Worm (Caenorhabditis elegans) whole organism, L4 larva: Measurements from ENCODE around the gene try-1.

Experiments used
- D1046.2 ChIP-seq: fragments of 200-800 bp; sonication (Bioruptor generic); IDR thresholded peaks from 2 replicates; pipeline ENCODE4 v1.3.6; 2022; ENCODE audit warnings: missing genetic modification characterization, missing compliant biosample characterization
- F37D6.2 ChIP-seq: sonication (generic microtip); optimal IDR thresholded peaks from 2 replicates; lab custom pipeline; 2016; ENCODE audit warnings: mild to moderate bottlenecking, missing genetic modification characterization, missing compliant biosample characterization
- T20F7.1 ChIP-seq: fragments of 200-800 bp; sonication (Bioruptor generic); optimal IDR thresholded peaks from 2 replicates; lab custom pipeline; 2018; ENCODE audit warnings: mild to moderate bottlenecking, missing genetic modification characterization, missing compliant biosample characterization
- T26A8.4 ChIP-seq: fragments of 200-800 bp; sonication (Bioruptor generic); IDR thresholded peaks from 2 replicates; pipeline ENCODE4 v1.3.6; 2022; ENCODE audit warnings: missing genetic modification characterization, missing compliant biosample characterization
- Y105C5A.15 ChIP-seq: fragments of 200-800 bp; sonication (Bioruptor generic); IDR thresholded peaks from 2 replicates; pipeline ENCODE4 v1.3.6; 2022; ENCODE audit warnings: missing genetic modification characterization, missing compliant biosample characterization
- Y5F2A.4 ChIP-seq: fragments of 200-800 bp; sonication (Bioruptor generic); optimal IDR thresholded peaks from 2 replicates; lab custom pipeline; 2018; ENCODE audit warnings: mild to moderate bottlenecking, missing genetic modification characterization, missing compliant biosample characterization
- ZK337.2 ChIP-seq: fragments of 200-800 bp; sonication (Bioruptor generic); IDR thresholded peaks from 2 replicates; pipeline ENCODE4 v1.3.6; 2022; ENCODE audit warnings: missing genetic modification reagents, missing genetic modification characterization, missing compliant biosample characterization
- aly-2 ChIP-seq: sonication (generic microtip); optimal IDR thresholded peaks from 2 replicates; lab custom pipeline; 2018; ENCODE audit warnings: missing biosample characterization, missing genetic modification characterization
- ama-1 ChIP-seq: fragments of 150-350 bp; optimal IDR thresholded peaks from 2 replicates; lab custom pipeline; 2014; ENCODE audit warnings: inconsistent platforms, mixed read lengths
- arid-1 ChIP-seq: fragments of 200-800 bp; sonication (Bioruptor generic); conservative IDR thresholded peaks from 2 replicates; pipeline ENCODE4 v1.3.6; 2022; ENCODE audit warnings: missing genetic modification reagents, missing genetic modification characterization, missing compliant biosample characterization
- ceh-20 ChIP-seq: fragments of 200-800 bp; sonication (Bioruptor generic); IDR thresholded peaks from 2 replicates; pipeline ENCODE4 v1.3.6; 2022; ENCODE audit warnings: missing genetic modification reagents, missing genetic modification characterization, missing compliant biosample characterization
- ceh-32 ChIP-seq: sonication (generic microtip); optimal IDR thresholded peaks from 2 replicates; lab custom pipeline; 2016; ENCODE audit warnings: mild to moderate bottlenecking, missing genetic modification characterization, missing compliant biosample characterization; ENCODE audit not compliant: poor library complexity
- ceh-44 ChIP-seq: fragments of 200-800 bp; sonication (Bioruptor generic); IDR thresholded peaks from 2 replicates; pipeline ENCODE4 v1.3.6; 2022; ENCODE audit warnings: missing genetic modification reagents, missing genetic modification characterization, missing compliant biosample characterization
- ceh-62 ChIP-seq: sonication (generic microtip); optimal IDR thresholded peaks from 2 replicates; lab custom pipeline; 2017; ENCODE audit warnings: missing biosample characterization, missing genetic modification characterization
- cey-2 ChIP-seq: sonication (generic microtip); optimal IDR thresholded peaks from 3 replicates; lab custom pipeline; 2017; ENCODE audit warnings: missing genetic modification characterization, mild to moderate bottlenecking, missing compliant biosample characterization, antibody characterized with exemption, borderline replicate concordance; ENCODE audit not compliant: insufficient read depth
- ctbp-1 ChIP-seq: fragments of 200-800 bp; sonication (Bioruptor generic); IDR thresholded peaks from 2 replicates; pipeline ENCODE4 v1.3.6; 2022; ENCODE audit warnings: missing genetic modification reagents, missing genetic modification characterization, missing compliant biosample characterization
- daf-12 ChIP-seq: fragments of 150-350 bp; optimal IDR thresholded peaks from 2 replicates; lab custom pipeline; 2014; ENCODE audit warnings: missing biosample characterization, missing genetic modification reagents, missing genetic modification characterization
- daf-16 ChIP-seq, 3 experiments: sonication (generic microtip); optimal IDR thresholded peaks; 2 replicates each; lab custom pipeline; 2016 to 2017; ENCODE audit warnings: missing genetic modification characterization in 3 of 3, missing genetic modification reagents in 3 of 3, mild to moderate bottlenecking in 2 of 3, missing compliant biosample characterization in 2 of 3, missing biosample characterization in 1 of 3, moderate library complexity in 1 of 3
- daf-8 ChIP-seq: fragments of 200-800 bp; sonication (Bioruptor generic); IDR thresholded peaks from 2 replicates; pipeline ENCODE4 v1.3.6; 2022; ENCODE audit warnings: missing genetic modification characterization, missing compliant biosample characterization
- dpl-1 ChIP-seq: fragments of 150-350 bp; optimal IDR thresholded peaks from 2 replicates; lab custom pipeline; 2014; ENCODE audit warnings: missing biosample characterization, missing genetic modification reagents, missing genetic modification characterization
- duxl-1 ChIP-seq: sonication (generic microtip); optimal IDR thresholded peaks from 2 replicates; lab custom pipeline; 2016; ENCODE audit warnings: mild to moderate bottlenecking, missing genetic modification characterization, moderate library complexity, missing compliant biosample characterization; ENCODE audit not compliant: poor library complexity
- dve-1 ChIP-seq: sonication (generic microtip); optimal IDR thresholded peaks from 2 replicates; lab custom pipeline; 2017; ENCODE audit warnings: antibody characterized with exemption, mild to moderate bottlenecking, missing genetic modification characterization, missing compliant biosample characterization; ENCODE audit not compliant: insufficient read depth
- egl-27 ChIP-seq: sonication (generic microtip); optimal IDR thresholded peaks from 3 replicates; lab custom pipeline; 2017; ENCODE audit warnings: missing biosample characterization, missing genetic modification reagents, missing genetic modification characterization
- fos-1 ChIP-seq: fragments of 150-350 bp; optimal IDR thresholded peaks from 2 replicates; lab custom pipeline; 2014; ENCODE audit warnings: missing biosample characterization, missing genetic modification characterization
- gei-8 ChIP-seq: fragments of 200-800 bp; sonication (Bioruptor generic); optimal IDR thresholded peaks from 2 replicates; lab custom pipeline; 2018; ENCODE audit warnings: mild to moderate bottlenecking, missing genetic modification characterization, missing compliant biosample characterization
- hmg-1.1 ChIP-seq: fragments of 200-800 bp; sonication (Bioruptor generic); IDR thresholded peaks from 2 replicates; pipeline ENCODE4 v1.3.6; 2022; ENCODE audit warnings: missing genetic modification reagents, missing genetic modification characterization, missing compliant biosample characterization
- lim-7 ChIP-seq: fragments of 200-800 bp; sonication (Bioruptor generic); IDR thresholded peaks from 2 replicates; pipeline ENCODE4 v1.3.6; 2022; ENCODE audit warnings: missing genetic modification characterization, missing compliant biosample characterization
- lin-15B ChIP-seq: fragments of 150-350 bp; sonication (generic microtip); optimal IDR thresholded peaks from 3 replicates; lab custom pipeline; 2014; ENCODE audit warnings: missing biosample characterization, missing genetic modification characterization
- lin-29 ChIP-seq: fragments of 200-800 bp; sonication (Bioruptor generic); IDR thresholded peaks from 2 replicates; pipeline ENCODE4 v1.3.6; 2022; ENCODE audit warnings: missing genetic modification reagents, missing genetic modification characterization, missing compliant biosample characterization
- lin-38 ChIP-seq: fragments of 200-800 bp; sonication (Bioruptor generic); IDR thresholded peaks from 2 replicates; pipeline ENCODE4 v1.3.6; 2022; ENCODE audit warnings: missing genetic modification reagents, missing genetic modification characterization, missing compliant biosample characterization
- lin-39 ChIP-seq: fragments of 150-350 bp; optimal IDR thresholded peaks from 2 replicates; lab custom pipeline; 2014; ENCODE audit warnings: missing biosample characterization, missing genetic modification reagents, missing genetic modification characterization
- madf-9 ChIP-seq: fragments of 200-800 bp; sonication (Bioruptor generic); conservative IDR thresholded peaks from 2 replicates; pipeline ENCODE4 v1.3.6; 2022; ENCODE audit warnings: missing genetic modification reagents, missing genetic modification characterization, missing compliant biosample characterization
- mep-1 ChIP-seq: fragments of 150-350 bp; sonication (generic microtip); optimal IDR thresholded peaks from 3 replicates; lab custom pipeline; 2014; ENCODE audit warnings: missing biosample characterization, missing genetic modification characterization
- mes-2 ChIP-seq: sonication (generic microtip); optimal IDR thresholded peaks from 2 replicates; lab custom pipeline; 2016; ENCODE audit warnings: missing genotype, mild to moderate bottlenecking, missing genetic modification characterization, missing compliant biosample characterization; ENCODE audit not compliant: poor library complexity, severe bottlenecking
- mxl-3 ChIP-seq: fragments of 200-800 bp; sonication (Bioruptor generic); optimal IDR thresholded peaks from 2 replicates; lab custom pipeline; 2018; ENCODE audit warnings: mild to moderate bottlenecking, missing genetic modification characterization, missing compliant biosample characterization
- nhr-11 ChIP-seq: fragments of 150-350 bp; optimal IDR thresholded peaks from 2 replicates; lab custom pipeline; 2014; ENCODE audit warnings: missing biosample characterization, missing genetic modification characterization
- nhr-28 ChIP-seq: fragments of 150-350 bp; optimal IDR thresholded peaks from 2 replicates; lab custom pipeline; 2014; ENCODE audit warnings: missing biosample characterization, missing genetic modification characterization
- nhr-41 ChIP-seq: fragments of 200-800 bp; sonication (Bioruptor generic); IDR thresholded peaks from 2 replicates; pipeline ENCODE4 v1.3.6; 2022; ENCODE audit warnings: missing genetic modification reagents, missing genetic modification characterization, missing compliant biosample characterization
- nhr-48 ChIP-seq: sonication (generic microtip); optimal IDR thresholded peaks from 2 replicates; lab custom pipeline; 2016; ENCODE audit warnings: mild to moderate bottlenecking, missing genetic modification characterization, missing compliant biosample characterization
- nhr-76 ChIP-seq: fragments of 150-350 bp; optimal IDR thresholded peaks from 2 replicates; lab custom pipeline; 2014; ENCODE audit warnings: missing biosample characterization, missing genetic modification characterization
- nhr-77 ChIP-seq: fragments of 150-350 bp; optimal IDR thresholded peaks from 2 replicates; lab custom pipeline; 2014; ENCODE audit warnings: missing biosample characterization, missing genetic modification characterization
- pha-4 ChIP-seq, 2 experiments: fragments of 150-350 bp in 1 of 2; fragments of 200-800 bp in 1 of 2; sonication (Bioruptor generic) in 1 of 2; IDR thresholded peaks in 1 of 2; optimal IDR thresholded peaks in 1 of 2; 2 replicates each; pipeline versions ENCODE4 v1.3.6 to Lab custom; 2014 to 2022; ENCODE audit warnings: missing genetic modification characterization in 2 of 2, missing genetic modification reagents in 2 of 2, missing biosample characterization in 1 of 2, missing compliant biosample characterization in 1 of 2
- saeg-2 ChIP-seq: fragments of 200-800 bp; sonication (Bioruptor generic); IDR thresholded peaks from 2 replicates; pipeline ENCODE4 v1.3.6; 2022; ENCODE audit warnings: missing genetic modification reagents, missing genetic modification characterization, missing compliant biosample characterization
- skn-1 ChIP-seq: fragments of 150-350 bp; optimal IDR thresholded peaks from 2 replicates; lab custom pipeline; 2014; ENCODE audit warnings: missing biosample characterization, missing genetic modification characterization
- snpc-1.2 ChIP-seq: fragments of 200-800 bp; sonication (Bioruptor generic); IDR thresholded peaks from 2 replicates; pipeline ENCODE4 v1.3.6; 2022; ENCODE audit warnings: missing genetic modification reagents, missing genetic modification characterization, missing compliant biosample characterization
- spr-1 ChIP-seq: sonication (generic microtip); optimal IDR thresholded peaks from 2 replicates; lab custom pipeline; 2016; ENCODE audit warnings: mild to moderate bottlenecking, missing genetic modification characterization, missing compliant biosample characterization
- tag-97 ChIP-seq: fragments of 200-800 bp; sonication (Bioruptor generic); IDR thresholded peaks from 2 replicates; pipeline ENCODE4 v1.3.6; 2022; ENCODE audit warnings: missing genetic modification characterization, missing compliant biosample characterization
- zag-1 ChIP-seq: fragments of 150-350 bp; optimal IDR thresholded peaks from 2 replicates; lab custom pipeline; 2014; ENCODE audit warnings: missing biosample characterization, missing genetic modification characterization
- ztf-11 ChIP-seq: fragments of 150-350 bp; optimal IDR thresholded peaks from 2 replicates; lab custom pipeline; 2014; ENCODE audit warnings: missing biosample characterization, missing genetic modification characterization
- ztf-7 ChIP-seq: fragments of 150-350 bp; optimal IDR thresholded peaks from 2 replicates; lab custom pipeline; 2014; ENCODE audit warnings: missing biosample characterization, missing genetic modification characterization

The try-1 gene

ce11 chrII:4904277-4904676 is 45.0 kb downstream of the try-1 start (continued):
- TF ChIP-seq fos-1: no peak
- no peak for TF ChIP-seq ztf-7 (tag; lab: Kevin White, UChicago)
- TF ChIP-seq mes-2 (tag; lab: Kevin White, UChicago): peak; percentile 79
- no peak for TF ChIP-seq gei-8 (GFP tag; lab: Kevin White, UChicago)
- TF ChIP-seq egl-27 (tag; lab: Kevin White, UChicago): no peak
- TF ChIP-seq ZK337.2 (GFP tag; lab: Robert Waterston, UW): no peak
- peak; percentile 25 for TF ChIP-seq T20F7.1
- TF ChIP-seq ceh-32: no peak
- no peak for TF ChIP-seq ztf-11
- peak; percentile 13 for TF ChIP-seq nhr-48 (tag; lab: Kevin White, UChicago)
- peak; percentile 66; the same call in 1 of the 2 replicates for TF ChIP-seq ceh-20 (GFP tag; lab: Robert Waterston, UW)
- TF ChIP-seq hmg-1.1: peak; percentile 79
- TF ChIP-seq Y105C5A.15 (GFP tag; lab: Robert Waterston, UW): no peak
- TF ChIP-seq D1046.2 (GFP tag; lab: Robert Waterston, UW): no peak
- TF ChIP-seq lin-29 (GFP tag; lab: Robert Waterston, UW): no peak
- TF ChIP-seq mep-1 (tag; lab: Kevin White, UChicago): peak; percentile 78
- TF ChIP-seq pha-4 (GFP tag; IDR thresholded peaks at IDR 0.05; lab: Robert Waterston, UW): peak; percentile 37; the same call in 1 of the 2 replicates
- peak; percentile 23 for TF ChIP-seq pha-4 (tag; optimal IDR thresholded peaks at IDR 0.05; lab: Kevin White, UChicago)
- TF ChIP-seq zag-1: no peak
- no peak for TF ChIP-seq lin-39 (tag; lab: Kevin White, UChicago)
- TF ChIP-seq lim-7 (GFP tag; lab: Robert Waterston, UW): no peak
- TF ChIP-seq daf-12: no peak
- peak; percentile 75 for TF ChIP-seq dve-1 (tag; lab: Kevin White, UChicago)
- TF ChIP-seq cey-2: no peak
- TF ChIP-seq lin-15B (tag; lab: Kevin White, UChicago): no peak
- TF ChIP-seq spr-1 (tag; lab: Kevin White, UChicago): no peak
- peak; percentile 73 for TF ChIP-seq nhr-28
- TF ChIP-seq dpl-1 (GFP tag; lab: Kevin White, UChicago): peak; percentile 56
- no peak for TF ChIP-seq skn-1
- peak in 1 of 2 experiments; percentile 16 for TF ChIP-seq daf-16 (GFP tag; optimal IDR thresholded peaks at IDR 0.05; lab: Kevin White, UChicago)
- TF ChIP-seq daf-16 (tag; optimal IDR thresholded peaks at IDR 0.05; lab: Kevin White, UChicago): peak; percentile 64
- TF ChIP-seq tag-97 (GFP tag; lab: Robert Waterston, UW): no peak
- 0 out of 2 replicates have a peak, but pooled peaks have one; percentile 37 for TF ChIP-seq T26A8.4 (GFP tag; lab: Robert Waterston, UW)
- peak; percentile 80 for TF ChIP-seq mxl-3 (GFP tag; lab: Kevin White, UChicago)
- no peak for TF ChIP-seq ceh-44 (GFP tag; lab: Robert Waterston, UW)
- TF ChIP-seq duxl-1 (tag; lab: Kevin White, UChicago): no peak
- no peak for TF ChIP-seq saeg-2 (GFP tag; lab: Robert Waterston, UW)
- peak; percentile 50 for TF ChIP-seq ama-1
- TF ChIP-seq Y5F2A.4: no peak
- peak; percentile 41; the same call in 1 of the 2 replicates for TF ChIP-seq ctbp-1 (GFP tag; lab: Robert Waterston, UW)
- peak; percentile 40 for TF ChIP-seq F37D6.2 (tag; lab: Kevin White, UChicago)
- no peak for TF ChIP-seq nhr-76
- no peak for TF ChIP-seq aly-2
- peak; percentile 74 for TF ChIP-seq lin-38
- TF ChIP-seq nhr-77: peak; percentile 77
- no peak for TF ChIP-seq daf-8 (GFP tag; lab: Robert Waterston, UW)
- no peak for TF ChIP-seq nhr-41 (GFP tag; lab: Robert Waterston, UW)
- peak; percentile 71 for TF ChIP-seq nhr-11 (tag; lab: Kevin White, UChicago)
- TF ChIP-seq arid-1: peak; percentile 68; the same call in 1 of the 2 replicates
- TF ChIP-seq snpc-1.2 (GFP tag; lab: Robert Waterston, UW): no peak
- TF ChIP-seq madf-9 (GFP tag; lab: Robert Waterston, UW): 0 out of 2 replicates have a peak, but pooled peaks have one; percentile 42
- no peak for TF ChIP-seq ceh-62 (tag; lab: Kevin White, UChicago)
